Fruit fly (Drosophila melanogaster) whole organism, embryonic: ENCODE measurements around the gene CG18135.

Source experiments
- BtbVII ChIP-seq: fragments of 200-800 bp; sonication (Bioruptor generic); optimal IDR thresholded peaks from 3 replicates; lab custom pipeline; 2017; ENCODE audit warnings: missing biosample characterization, mild to moderate bottlenecking, missing genetic modification characterization
- CG12155 ChIP-seq: fragments of 200-800 bp; sonication (Bioruptor generic); optimal IDR thresholded peaks from 3 replicates; lab custom pipeline; 2016; ENCODE audit warnings: missing biosample characterization, missing genetic modification characterization
- CG43689 ChIP-seq: fragments of 200-800 bp; sonication (Bioruptor generic); IDR thresholded peaks from 2 replicates; pipeline ENCODE4 v1.3.6; 2022; ENCODE audit warnings: missing biosample characterization, missing genetic modification characterization
- CG6175 ChIP-seq: fragments of 200-800 bp; sonication (Bioruptor generic); IDR thresholded peaks from 3 replicates; pipeline ENCODE4 v1.3.6; 2022; ENCODE audit warnings: missing biosample characterization, missing genetic modification characterization
- Dek ChIP-seq: fragments of 200-800 bp; sonication (Bioruptor generic); optimal IDR thresholded peaks from 3 replicates; lab custom pipeline; 2019; ENCODE audit warnings: missing biosample characterization, mild to moderate bottlenecking, missing genetic modification characterization, moderate library complexity
- Mad ChIP-seq: fragments of 200-800 bp; sonication (Bioruptor generic); optimal IDR thresholded peaks from 2 replicates; lab custom pipeline; 2016; ENCODE audit warnings: missing biosample characterization, missing genetic modification characterization
- Scr ChIP-seq: fragments of 200-800 bp; sonication (Bioruptor generic); IDR thresholded peaks from 2 replicates; pipeline ENCODE4 v1.3.6; 2022; ENCODE audit warnings: missing biosample characterization, missing genetic modification characterization; ENCODE audit not compliant: partially characterized antibody
- ase ChIP-seq: fragments of 200-800 bp; sonication (Bioruptor generic); IDR thresholded peaks from 3 replicates; pipeline ENCODE4 v1.3.6; 2022; ENCODE audit warnings: missing biosample characterization, missing genetic modification characterization
- cad ChIP-seq: fragments of >200 bp; optimal IDR thresholded peaks from 2 replicates; lab custom pipeline; 2017; ENCODE audit warnings: missing biosample characterization, missing genetic modification characterization
- ftz-f1 ChIP-seq: fragments of 200-800 bp; sonication (Bioruptor generic); optimal IDR thresholded peaks from 2 replicates; lab custom pipeline; 2016; ENCODE audit warnings: missing biosample characterization, missing genetic modification characterization
- gcm ChIP-seq: fragments of 200-800 bp; sonication (Bioruptor generic); optimal IDR thresholded peaks from 2 replicates; lab custom pipeline; 2019; ENCODE audit warnings: missing biosample characterization, mild to moderate bottlenecking, missing genetic modification characterization, moderate library complexity
- hb ChIP-seq: fragments of 200-800 bp; sonication (Bioruptor generic); IDR thresholded peaks from 3 replicates; pipeline ENCODE4 v1.3.6; 2022; ENCODE audit warnings: missing biosample characterization, missing genetic modification characterization; ENCODE audit not compliant: partially characterized antibody
- inv ChIP-seq: fragments of 200-800 bp; sonication (Bioruptor generic); IDR thresholded peaks from 2 replicates; pipeline ENCODE4 v1.3.6; 2022; ENCODE audit warnings: missing biosample characterization, missing genetic modification characterization; ENCODE audit not compliant: partially characterized antibody
- kni ChIP-seq: fragments of 200-800 bp; sonication (Bioruptor generic); optimal IDR thresholded peaks from 3 replicates; lab custom pipeline; 2017; ENCODE audit warnings: mild to moderate bottlenecking, missing biosample characterization, missing genetic modification reagents, missing genetic modification characterization

DNA sequence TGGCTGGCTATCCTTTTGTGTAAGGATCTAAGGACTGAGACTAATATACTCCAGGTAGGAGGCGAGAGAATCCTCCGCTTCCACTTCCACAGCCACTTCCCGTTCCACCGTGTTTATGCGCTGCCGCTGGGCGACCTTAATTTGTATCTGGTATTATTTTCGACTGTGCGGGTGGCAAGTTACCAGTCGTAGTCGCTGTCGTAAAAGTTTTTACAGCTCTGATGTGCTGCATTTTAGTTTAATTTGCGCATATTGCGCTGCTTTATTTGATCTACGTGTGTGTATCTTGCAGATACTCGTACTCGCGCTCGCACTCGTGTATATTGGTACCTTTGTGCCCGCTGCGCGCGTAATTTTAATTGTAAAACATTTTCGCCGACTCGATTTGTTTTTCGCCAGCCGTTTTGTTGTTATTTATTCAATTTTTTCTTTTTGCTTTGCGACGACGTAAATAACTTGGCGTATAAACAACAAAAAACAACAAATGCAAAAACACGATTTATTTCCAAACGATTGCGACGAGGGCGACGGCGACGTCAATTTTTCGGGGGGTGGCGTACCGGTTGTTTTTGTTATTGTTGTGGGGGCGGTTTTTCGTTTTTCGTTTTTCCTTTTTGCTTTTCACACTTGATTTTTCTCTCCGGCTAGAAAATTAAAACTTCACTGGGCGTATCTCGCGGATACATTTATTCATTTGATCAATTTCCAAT lies 46.7 kb upstream of the CG18135 start:
- TF ChIP-seq ftz-f1 (GFP tag; lab: Kevin White, UChicago) (no peak), kni (GFP tag; lab: Kevin White, UChicago) (no peak), cad (GFP tag; lab: Kevin White, UChicago) (peak; percentile 84), gcm (GFP tag; lab: Kevin White, UChicago) (no peak), inv (GFP tag; lab: Robert Waterston, UW) (no peak), Scr (no peak), Mad (GFP tag; lab: Kevin White, UChicago) (no peak), hb (GFP tag; lab: Robert Waterston, UW) (no peak), CG6175 (GFP tag; lab: Robert Waterston, UW) (no peak), CG43689 (GFP tag; lab: Robert Waterston, UW) (no peak), BtbVII (no peak), ase (no peak), CG12155 (GFP tag; lab: Kevin White, UChicago) (no peak), Dek (tag; lab: Kevin White, UChicago) (no peak)
